Fruit fly (Drosophila melanogaster): ENCODE results near the gene CG13244.

- TF ChIP-seq BtbVII (GFP tag; optimal IDR thresholded peaks at IDR 0.05) (no peak), lab (GFP tag; optimal IDR thresholded peaks at IDR 0.05) (no peak), CG8944 (GFP tag; optimal IDR thresholded peaks at IDR 0.05) (no peak), BEAF-32 (GFP tag; optimal IDR thresholded peaks at IDR 0.05) (no peak), Hey (tag; optimal IDR thresholded peaks at IDR 0.05) (no peak)
Measured at dm6 chr2L:15909277-15909674, 7.4 kb upstream of the CG13244 start.
